Fruit fly (Drosophila melanogaster) whole organism, prepupa: ENCODE results near the gene CG9673.
A peak's percentile ranks its signal among the peaks of the same experiment; 100 is the strongest.

Experiments
- Blimp-1 ChIP-seq: fragments of 200-800 bp; sonication (Bioruptor generic); optimal IDR thresholded peaks from 3 replicates; lab custom pipeline; 2017; ENCODE audit warnings: missing biosample characterization, missing genetic modification characterization, mild to moderate bottlenecking, moderate library complexity, missing genetic modification reagents
- CG10631 ChIP-seq: fragments of 200-800 bp; sonication (Bioruptor generic); optimal IDR thresholded peaks from 2 replicates; lab custom pipeline; 2016; ENCODE audit warnings: missing biosample characterization, missing genetic modification characterization
- CG10669 ChIP-seq: fragments of 200-800 bp; sonication (Bioruptor generic); optimal IDR thresholded peaks from 3 replicates; lab custom pipeline; 2018; ENCODE audit warnings: missing biosample characterization, mild to moderate bottlenecking, missing genetic modification characterization, moderate library complexity
- CG11294 ChIP-seq: fragments of 200-800 bp; sonication (Bioruptor generic); IDR thresholded peaks from 2 replicates; pipeline ENCODE4 v1.3.6; 2022; ENCODE audit warnings: missing biosample characterization, missing genetic modification characterization
- CG11762 ChIP-seq: fragments of 200-800 bp; sonication (Bioruptor generic); optimal IDR thresholded peaks from 3 replicates; lab custom pipeline; 2016; ENCODE audit warnings: missing biosample characterization, missing genetic modification characterization; ENCODE audit not compliant: insufficient read depth
- CG11902 ChIP-seq: fragments of 200-800 bp; sonication (Bioruptor generic); optimal IDR thresholded peaks from 3 replicates; lab custom pipeline; 2016; ENCODE audit warnings: missing biosample characterization, missing genetic modification characterization
- CG15336 ChIP-seq: fragments of 200-800 bp; sonication (Bioruptor generic); IDR thresholded peaks from 2 replicates; pipeline ENCODE4 v1.3.6; 2022; ENCODE audit warnings: missing biosample characterization, missing genetic modification characterization
- CG16779 ChIP-seq: fragments of 200-800 bp; sonication (Bioruptor generic); optimal IDR thresholded peaks from 3 replicates; lab custom pipeline; 2017; ENCODE audit warnings: missing biosample characterization, mild to moderate bottlenecking, missing genetic modification characterization
- CG3032 ChIP-seq: fragments of 200-800 bp; optimal IDR thresholded peaks from 2 replicates; lab custom pipeline; 2019; ENCODE audit warnings: missing biosample characterization, mild to moderate bottlenecking, missing genetic modification characterization, moderate library complexity
- CG31627 ChIP-seq: fragments of 200-800 bp; sonication (Bioruptor generic); optimal IDR thresholded peaks from 3 replicates; lab custom pipeline; 2016; ENCODE audit warnings: missing biosample characterization, missing genetic modification characterization
- CG32006 ChIP-seq: fragments of 200-800 bp; sonication (Bioruptor generic); optimal IDR thresholded peaks from 3 replicates; lab custom pipeline; 2017; ENCODE audit warnings: missing biosample characterization, mild to moderate bottlenecking, missing genetic modification characterization
- CG34406 ChIP-seq: fragments of 200-800 bp; sonication (Bioruptor generic); optimal IDR thresholded peaks from 3 replicates; lab custom pipeline; 2016; ENCODE audit warnings: missing biosample characterization, missing genetic modification characterization
- CG3919 ChIP-seq: fragments of 200-800 bp; sonication (Bioruptor generic); optimal IDR thresholded peaks from 3 replicates; lab custom pipeline; 2016; ENCODE audit warnings: missing biosample characterization, missing genetic modification characterization
- CG4318 ChIP-seq: fragments of 200-800 bp; sonication (Bioruptor generic); optimal IDR thresholded peaks from 3 replicates; lab custom pipeline; 2017; ENCODE audit warnings: missing biosample characterization, mild to moderate bottlenecking, missing genetic modification characterization
- CG6163 ChIP-seq: fragments of 200-800 bp; sonication (Bioruptor generic); IDR thresholded peaks from 3 replicates; pipeline ENCODE4 v1.3.6; 2022; ENCODE audit warnings: missing biosample characterization, missing genetic modification characterization
- CG6276 ChIP-seq: fragments of 200-800 bp; sonication (Bioruptor generic); optimal IDR thresholded peaks from 2 replicates; lab custom pipeline; 2017; ENCODE audit warnings: missing biosample characterization, mild to moderate bottlenecking, missing genetic modification characterization
- CG6792 ChIP-seq: fragments of 200-800 bp; sonication (Bioruptor generic); optimal IDR thresholded peaks from 3 replicates; lab custom pipeline; 2016; ENCODE audit warnings: missing biosample characterization, missing genetic modification characterization
- CG6808 ChIP-seq: fragments of 200-800 bp; sonication (Bioruptor generic); optimal IDR thresholded peaks from 3 replicates; lab custom pipeline; 2017; ENCODE audit warnings: missing biosample characterization, missing genetic modification characterization, mild to moderate bottlenecking, moderate library complexity, missing genetic modification reagents
- CG7368 ChIP-seq: fragments of 200-800 bp; sonication (Bioruptor generic); optimal IDR thresholded peaks from 3 replicates; lab custom pipeline; 2016; ENCODE audit warnings: missing biosample characterization, missing genetic modification characterization
- CG8119 ChIP-seq: fragments of 200-800 bp; sonication (Bioruptor generic); IDR thresholded peaks from 3 replicates; pipeline ENCODE4 v1.3.6; 2022; ENCODE audit warnings: missing biosample characterization, missing genetic modification characterization
- CG8319 ChIP-seq: fragments of 200-800 bp; sonication (Bioruptor generic); optimal IDR thresholded peaks from 3 replicates; lab custom pipeline; 2016; ENCODE audit warnings: missing biosample characterization, missing genetic modification characterization
- CG8632 ChIP-seq: fragments of 200-800 bp; sonication (Bioruptor generic); optimal IDR thresholded peaks from 3 replicates; lab custom pipeline; 2016; ENCODE audit warnings: missing biosample characterization, missing genetic modification characterization
- CG9139 ChIP-seq: fragments of 200-800 bp; sonication (Bioruptor generic); optimal IDR thresholded peaks from 3 replicates; lab custom pipeline; 2017; ENCODE audit warnings: missing biosample characterization, mild to moderate bottlenecking, missing genetic modification characterization
- Eip75B ChIP-seq: fragments of 200-800 bp; sonication (Bioruptor generic); optimal IDR thresholded peaks from 3 replicates; lab custom pipeline; 2016; ENCODE audit warnings: missing biosample characterization, missing genetic modification characterization
- Eip78C ChIP-seq: fragments of 200-800 bp; sonication (Bioruptor generic); peaks from one replicate; lab custom pipeline; 2016; ENCODE audit warnings: missing biosample characterization, missing genetic modification characterization
- Eip93F ChIP-seq: fragments of 200-800 bp; sonication (Bioruptor generic); optimal IDR thresholded peaks from 2 replicates; lab custom pipeline; 2016; ENCODE audit warnings: missing biosample characterization, mild to moderate bottlenecking, missing genetic modification characterization
- Ets96B ChIP-seq: fragments of 200-800 bp; optimal IDR thresholded peaks from 2 replicates; lab custom pipeline; 2019; ENCODE audit warnings: missing biosample characterization, mild to moderate bottlenecking, missing genetic modification characterization, moderate library complexity
- Gug ChIP-seq: fragments of 200-800 bp; sonication (Bioruptor generic); IDR thresholded peaks from 2 replicates; pipeline ENCODE4 v1.3.6; 2022; ENCODE audit warnings: missing biosample characterization, missing genetic modification characterization
- Hr39 ChIP-seq: fragments of 200-800 bp; sonication (Bioruptor generic); optimal IDR thresholded peaks from 2 replicates; lab custom pipeline; 2016; ENCODE audit warnings: missing biosample characterization, missing genetic modification characterization
- Hr4 ChIP-seq: fragments of 200-800 bp; sonication (Bioruptor generic); optimal IDR thresholded peaks from 3 replicates; lab custom pipeline; 2016; ENCODE audit warnings: missing biosample characterization, missing genetic modification characterization
- Lpt ChIP-seq: fragments of 200-800 bp; sonication (Bioruptor generic); optimal IDR thresholded peaks from 3 replicates; lab custom pipeline; 2016; ENCODE audit warnings: missing biosample characterization, missing genetic modification characterization
- Met ChIP-seq: fragments of 200-800 bp; sonication (Bioruptor generic); optimal IDR thresholded peaks from 3 replicates; lab custom pipeline; 2016; ENCODE audit warnings: missing biosample characterization, missing genetic modification characterization
- OdsH ChIP-seq: fragments of 200-800 bp; sonication (Bioruptor generic); optimal IDR thresholded peaks from 3 replicates; lab custom pipeline; 2016; ENCODE audit warnings: missing biosample characterization, missing genetic modification characterization
- Smox ChIP-seq: fragments of 200-800 bp; sonication (Bioruptor generic); optimal IDR thresholded peaks from 3 replicates; lab custom pipeline; 2016; ENCODE audit warnings: missing biosample characterization, missing genetic modification characterization
- Sox102F ChIP-seq: fragments of 200-800 bp; sonication (Bioruptor generic); optimal IDR thresholded peaks from 2 replicates; lab custom pipeline; 2016; ENCODE audit warnings: missing biosample characterization, mild to moderate bottlenecking, missing genetic modification characterization
- Sox14 ChIP-seq: fragments of 200-800 bp; sonication (Bioruptor generic); optimal IDR thresholded peaks from 3 replicates; lab custom pipeline; 2016; ENCODE audit warnings: missing biosample characterization, missing genetic modification characterization
- Sox15 ChIP-seq: fragments of 200-800 bp; sonication (Bioruptor generic); optimal IDR thresholded peaks from 3 replicates; lab custom pipeline; 2016; ENCODE audit warnings: missing biosample characterization, missing genetic modification characterization
- achi ChIP-seq: fragments of 200-800 bp; sonication (Bioruptor generic); optimal IDR thresholded peaks from 3 replicates; lab custom pipeline; 2016; ENCODE audit warnings: missing biosample characterization, missing genetic modification characterization
- acj6 ChIP-seq: fragments of 200-800 bp; sonication (Bioruptor generic); optimal IDR thresholded peaks from 3 replicates; lab custom pipeline; 2016; ENCODE audit warnings: missing biosample characterization, missing genetic modification characterization
- cyc ChIP-seq: fragments of 200-800 bp; sonication (Bioruptor generic); optimal IDR thresholded peaks from 3 replicates; lab custom pipeline; 2016; ENCODE audit warnings: missing biosample characterization, missing genetic modification characterization
- dac ChIP-seq: fragments of 200-800 bp; sonication (Bioruptor generic); optimal IDR thresholded peaks from 2 replicates; lab custom pipeline; 2017; ENCODE audit warnings: missing biosample characterization, mild to moderate bottlenecking, missing genetic modification characterization
- dsx ChIP-seq: fragments of 200-800 bp; optimal IDR thresholded peaks from 3 replicates; lab custom pipeline; 2019; ENCODE audit warnings: missing biosample characterization, mild to moderate bottlenecking, missing genetic modification characterization, moderate library complexity; ENCODE audit not compliant: poor library complexity, severe bottlenecking
- esn ChIP-seq: fragments of 200-800 bp; sonication (Bioruptor generic); optimal IDR thresholded peaks from 2 replicates; lab custom pipeline; 2016; ENCODE audit warnings: missing biosample characterization, mild to moderate bottlenecking, missing genetic modification characterization, moderate library complexity
- fd59A ChIP-seq: fragments of 200-800 bp; sonication (Bioruptor generic); optimal IDR thresholded peaks from 2 replicates; lab custom pipeline; 2017; ENCODE audit warnings: missing biosample characterization, mild to moderate bottlenecking, missing genetic modification characterization, missing genetic modification reagents
- fkh ChIP-seq: fragments of 200-800 bp; sonication (Bioruptor generic); optimal IDR thresholded peaks from 3 replicates; lab custom pipeline; 2017; ENCODE audit warnings: missing biosample characterization, mild to moderate bottlenecking, missing genetic modification characterization, moderate library complexity
- lz ChIP-seq: fragments of 200-800 bp; sonication (Bioruptor generic); optimal IDR thresholded peaks from 3 replicates; lab custom pipeline; 2016; ENCODE audit warnings: missing biosample characterization, missing genetic modification characterization
- net ChIP-seq: fragments of 200-800 bp; sonication (Bioruptor generic); optimal IDR thresholded peaks from 3 replicates; lab custom pipeline; 2016; ENCODE audit warnings: missing biosample characterization, missing genetic modification characterization
- pdm3 ChIP-seq: fragments of 200-800 bp; sonication (Bioruptor generic); optimal IDR thresholded peaks from 3 replicates; lab custom pipeline; 2016; ENCODE audit warnings: missing biosample characterization, missing genetic modification characterization
- spab ChIP-seq: fragments of 200-800 bp; sonication (Bioruptor generic); optimal IDR thresholded peaks from 2 replicates; lab custom pipeline; 2017; ENCODE audit warnings: missing biosample characterization, mild to moderate bottlenecking, missing genetic modification characterization, missing genetic modification reagents
- ss ChIP-seq, 2 experiments: fragments of 200-800 bp; sonication (Bioruptor generic); optimal IDR thresholded peaks; 2 replicates in 1 of 2; 3 replicates in 1 of 2; lab custom pipeline; 2017 to 2018; ENCODE audit warnings: mild to moderate bottlenecking in 2 of 2, missing biosample characterization in 2 of 2, missing genetic modification characterization in 2 of 2, moderate library complexity in 1 of 2
- svp ChIP-seq: fragments of 200-800 bp; sonication (Bioruptor generic); peaks from one replicate; lab custom pipeline; 2016; ENCODE audit warnings: missing biosample characterization, missing genetic modification characterization
- topi ChIP-seq: fragments of 200-800 bp; sonication (Bioruptor generic); optimal IDR thresholded peaks from 3 replicates; lab custom pipeline; 2016; ENCODE audit warnings: missing biosample characterization, missing genetic modification characterization
- vri ChIP-seq: fragments of 200-800 bp; sonication (Bioruptor generic); optimal IDR thresholded peaks from 3 replicates; lab custom pipeline; 2016; ENCODE audit warnings: missing biosample characterization, mild to moderate bottlenecking, missing genetic modification characterization

The CG9673 gene

DNA sequence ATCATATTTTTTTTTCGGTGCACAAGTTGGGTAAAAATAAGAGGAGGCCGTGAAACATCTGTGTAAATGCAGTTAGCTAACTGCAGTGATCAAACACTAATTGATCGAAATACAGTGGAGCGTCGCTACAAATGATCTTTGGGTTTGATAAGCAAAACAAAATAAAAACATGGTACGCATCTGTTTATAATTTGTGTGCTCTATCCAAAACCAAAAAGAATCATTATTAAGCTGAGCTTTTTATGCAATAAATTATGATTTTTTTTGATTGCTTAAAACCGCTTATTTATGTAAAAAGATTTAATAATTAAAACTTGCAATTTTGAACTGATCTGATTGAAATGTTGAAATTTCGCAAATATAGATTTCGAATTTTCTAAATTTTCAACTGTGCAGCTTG, 33.4 kb downstream of the CG9673 start:
- no peak for TF ChIP-seq CG6808
- TF ChIP-seq pdm3: peak; percentile 37
- TF ChIP-seq net: no peak
- no peak for TF ChIP-seq CG11762 (GFP tag; lab: Kevin White, UChicago)
- no peak for TF ChIP-seq fd59A
- TF ChIP-seq fkh: no peak
- no peak for TF ChIP-seq CG6792
- TF ChIP-seq Eip75B (GFP tag; lab: Kevin White, UChicago): no peak
- no peak for TF ChIP-seq CG8632 (GFP tag; lab: Kevin White, UChicago)
- no peak for TF ChIP-seq Met (GFP tag; lab: Kevin White, UChicago)
- TF ChIP-seq dac (GFP tag; lab: Kevin White, UChicago): no peak
- no peak for TF ChIP-seq CG15336
- no peak for TF ChIP-seq CG4318
- peak; percentile 45 for TF ChIP-seq Eip78C
- TF ChIP-seq Sox102F: peak; percentile 6
- TF ChIP-seq Smox: peak; percentile 34
- TF ChIP-seq OdsH (GFP tag; lab: Kevin White, UChicago): peak; percentile 14
- no peak for TF ChIP-seq CG16779
- TF ChIP-seq CG3919: no peak
- no peak for TF ChIP-seq spab
- no peak for TF ChIP-seq CG3032
- TF ChIP-seq CG11294 (GFP tag; lab: Robert Waterston, UW): no peak
- TF ChIP-seq topi (GFP tag; lab: Kevin White, UChicago): no peak
- TF ChIP-seq CG9139 (GFP tag; lab: Kevin White, UChicago): no peak
- TF ChIP-seq acj6 (GFP tag; lab: Kevin White, UChicago): no peak
- peak; percentile 35 for TF ChIP-seq Hr4 (GFP tag; lab: Kevin White, UChicago)
- TF ChIP-seq dsx (GFP tag; lab: Kevin White, UChicago): no peak
- peak; percentile 27 for TF ChIP-seq achi (GFP tag; lab: Kevin White, UChicago)
- TF ChIP-seq esn (GFP tag; lab: Kevin White, UChicago): peak; percentile 47
- peak; percentile 31; the same call in 1 of the 3 replicates for TF ChIP-seq CG8119 (GFP tag; lab: Robert Waterston, UW)
- peak; percentile 33 for TF ChIP-seq cyc (GFP tag; lab: Kevin White, UChicago)
- no peak for TF ChIP-seq Sox15 (GFP tag; lab: Kevin White, UChicago)
- peak; percentile 32 for TF ChIP-seq CG6276 (GFP tag; lab: Kevin White, UChicago)
- peak; percentile 29 for TF ChIP-seq Hr39 (GFP tag; lab: Kevin White, UChicago)
- TF ChIP-seq Sox14 (GFP tag; lab: Kevin White, UChicago): no peak
- no peak for TF ChIP-seq Lpt (GFP tag; lab: Kevin White, UChicago)
- no peak for TF ChIP-seq CG6163
- TF ChIP-seq CG11902 (GFP tag; lab: Kevin White, UChicago): no peak
- TF ChIP-seq lz (GFP tag; lab: Kevin White, UChicago): peak; percentile 13
- no peak for TF ChIP-seq CG7368 (GFP tag; lab: Kevin White, UChicago)
- no peak for TF ChIP-seq Ets96B (tag; lab: Kevin White, UChicago)
- TF ChIP-seq CG8319: no peak
- no peak for TF ChIP-seq Eip93F (GFP tag; lab: Kevin White, UChicago)
- TF ChIP-seq CG34406 (GFP tag; lab: Kevin White, UChicago): no peak
- TF ChIP-seq CG10669 (GFP tag; lab: Kevin White, UChicago): no peak
- TF ChIP-seq ss (GFP tag; optimal IDR thresholded peaks at IDR 0.05; lab: Kevin White, UChicago): no peak
- TF ChIP-seq CG10631 (GFP tag; lab: Kevin White, UChicago): no peak
- no peak for TF ChIP-seq svp (GFP tag; lab: Kevin White, UChicago)
- TF ChIP-seq CG31627: peak; percentile 29
- TF ChIP-seq vri (GFP tag; lab: Kevin White, UChicago): no peak
- TF ChIP-seq CG32006 (GFP tag; lab: Kevin White, UChicago): peak; percentile 64
- no peak for TF ChIP-seq Gug (GFP tag; lab: Robert Waterston, UW)
- no peak for TF ChIP-seq Blimp-1 (GFP tag; lab: Kevin White, UChicago)
